In the genomic region with DNA sequence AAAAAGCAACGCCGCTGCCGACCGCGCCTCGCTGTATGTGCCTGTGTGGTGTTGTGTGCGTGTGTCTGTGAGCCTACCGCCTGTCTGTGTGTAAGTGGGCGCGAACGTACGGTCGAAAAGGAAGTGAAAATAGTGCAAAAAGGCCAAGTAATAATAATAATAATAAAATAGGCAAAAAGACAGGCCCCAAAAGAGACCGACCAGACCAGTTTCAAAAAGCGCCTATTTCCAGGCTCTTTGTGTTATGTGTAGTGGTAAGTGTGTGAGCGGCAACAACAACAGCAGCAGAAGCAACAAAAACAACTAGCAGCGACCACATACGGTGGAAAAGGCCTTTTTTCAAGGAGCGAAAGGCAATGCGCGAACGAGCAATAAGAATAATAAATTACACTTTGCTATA, we compare ENCODE assay signal across 3 fruit fly cellular contexts.
A peak's percentile ranks its signal among the peaks of the same experiment; 100 is the strongest.
TF ChIP-seq lines count a peak whose summit lies in the region.

No protein-coding gene starts in this region.

- no peak for TF ChIP-seq CTCF in whole organism, embryonic (GFP tag; optimal IDR thresholded peaks at IDR 0.05; lab: Kevin White, UChicago)

TF ChIP-seq in whole organism, embryonic, 481 proteins besides CTCF, POLR2A, EP300 and RAD21:
- no peak for TF ChIP-seq zen (tag; optimal IDR thresholded peaks at IDR 0.05; lab: Kevin White, UChicago)
- TF ChIP-seq CG4360 (GFP tag; IDR thresholded peaks at IDR 0.05; lab: Robert Waterston, UW) = peak; percentile 69
- TF ChIP-seq nom (GFP tag; optimal IDR thresholded peaks at IDR 0.05; lab: Kevin White, UChicago) = peak; percentile 92
- TF ChIP-seq cg (GFP tag; optimal IDR thresholded peaks at IDR 0.05; lab: Kevin White, UChicago) = peak; percentile 86
- TF ChIP-seq chinmo (GFP tag; IDR thresholded peaks at IDR 0.05; lab: Robert Waterston, UW; ENCODE audit: partially characterized antibody) = 0 out of 4 replicates have a peak, but pooled peaks have one; percentile 49
- no peak; the same call in 1 of the 2 replicates for TF ChIP-seq sna (GFP tag; IDR thresholded peaks at IDR 0.05; lab: Robert Waterston, UW; ENCODE audit: partially characterized antibody)
- peak in 1 of 2 experiments; percentile 20 for TF ChIP-seq bsh (GFP tag; optimal IDR thresholded peaks at IDR 0.05; lab: Kevin White, UChicago)
- TF ChIP-seq esg (GFP tag; conservative IDR thresholded peaks at IDR 0.05; lab: Robert Waterston, UW) = no peak
- peak; percentile 49 for TF ChIP-seq Elba2 (GFP tag; optimal IDR thresholded peaks at IDR 0.05; lab: Kevin White, UChicago)
- TF ChIP-seq CG7987 (GFP tag; optimal IDR thresholded peaks at IDR 0.05; lab: Kevin White, UChicago) = no peak
- TF ChIP-seq Blimp-1 (GFP tag; optimal IDR thresholded peaks at IDR 0.05; lab: Kevin White, UChicago) = no peak

TF ChIP-seq in whole organism, prepupa, 60 proteins besides CTCF, POLR2A, EP300 and RAD21:
- TF ChIP-seq CG6163 (GFP tag; IDR thresholded peaks at IDR 0.05; lab: Robert Waterston, UW) (peak; percentile 66; the same call in 2 of the 3 replicates), CG31627 (GFP tag; optimal IDR thresholded peaks at IDR 0.05; lab: Kevin White, UChicago) (no peak), CG8119 (GFP tag; IDR thresholded peaks at IDR 0.05; lab: Robert Waterston, UW) (peak; percentile 44; the same call in 2 of the 3 replicates), CG10631 (GFP tag; optimal IDR thresholded peaks at IDR 0.05; lab: Kevin White, UChicago) (no peak), CG15336 (GFP tag; IDR thresholded peaks at IDR 0.05; lab: Robert Waterston, UW) (no peak), CG8319 (GFP tag; optimal IDR thresholded peaks at IDR 0.05; lab: Kevin White, UChicago) (no peak), CG3919 (GFP tag; optimal IDR thresholded peaks at IDR 0.05; lab: Kevin White, UChicago) (no peak), dsx (GFP tag; optimal IDR thresholded peaks at IDR 0.05; lab: Kevin White, UChicago; ENCODE audit: poor library complexity, severe bottlenecking) (peak; percentile 53), ss (GFP tag; optimal IDR thresholded peaks at IDR 0.05; lab: Kevin White, UChicago) (peak; percentile 86 to 87), CG6808 (GFP tag; optimal IDR thresholded peaks at IDR 0.05; lab: Kevin White, UChicago) (peak; percentile 78), fd59A (GFP tag; optimal IDR thresholded peaks at IDR 0.05; lab: Kevin White, UChicago) (no peak), topi (GFP tag; optimal IDR thresholded peaks at IDR 0.05; lab: Kevin White, UChicago) (no peak), CG1621 (tag; optimal IDR thresholded peaks at IDR 0.05; lab: Kevin White, UChicago) (peak; percentile 66), CG9139 (GFP tag; optimal IDR thresholded peaks at IDR 0.05; lab: Kevin White, UChicago) (peak; percentile 82), dac (GFP tag; optimal IDR thresholded peaks at IDR 0.05; lab: Kevin White, UChicago) (no peak), Hr38 (GFP tag; optimal IDR thresholded peaks at IDR 0.05; lab: Kevin White, UChicago) (no peak), Ets96B (tag; optimal IDR thresholded peaks at IDR 0.05; lab: Kevin White, UChicago) (peak; percentile 64), CG11294 (GFP tag; IDR thresholded peaks at IDR 0.05; lab: Robert Waterston, UW) (no peak), Smox (GFP tag; optimal IDR thresholded peaks at IDR 0.05; lab: Kevin White, UChicago) (no peak), net (GFP tag; optimal IDR thresholded peaks at IDR 0.05; lab: Kevin White, UChicago) (no peak), CG16779 (tag; optimal IDR thresholded peaks at IDR 0.05; lab: Kevin White, UChicago) (peak; percentile 27), spab (GFP tag; optimal IDR thresholded peaks at IDR 0.05; lab: Kevin White, UChicago) (peak; percentile 30), cyc (GFP tag; optimal IDR thresholded peaks at IDR 0.05; lab: Kevin White, UChicago) (no peak), CG3032 (tag; optimal IDR thresholded peaks at IDR 0.05; lab: Kevin White, UChicago) (peak; percentile 46), Eip75B (GFP tag; optimal IDR thresholded peaks at IDR 0.05; lab: Kevin White, UChicago) (no peak), CG10669 (GFP tag; optimal IDR thresholded peaks at IDR 0.05; lab: Kevin White, UChicago) (peak; percentile 33), CG6276 (GFP tag; optimal IDR thresholded peaks at IDR 0.05; lab: Kevin White, UChicago) (no peak), Gug (GFP tag; IDR thresholded peaks at IDR 0.05; lab: Robert Waterston, UW) (no peak), salr (GFP tag; optimal IDR thresholded peaks at IDR 0.05; lab: Kevin White, UChicago) (peak in 1 of 2 experiments; percentile 21), Lpt (GFP tag; optimal IDR thresholded peaks at IDR 0.05; lab: Kevin White, UChicago) (no peak), CG7368 (GFP tag; optimal IDR thresholded peaks at IDR 0.05; lab: Kevin White, UChicago) (no peak), Hr39 (GFP tag; optimal IDR thresholded peaks at IDR 0.05; lab: Kevin White, UChicago) (no peak), eg (GFP tag; IDR thresholded peaks at IDR 0.05; lab: Robert Waterston, UW) (no peak), Blimp-1 (GFP tag; optimal IDR thresholded peaks at IDR 0.05; lab: Kevin White, UChicago) (no peak), Sox14 (GFP tag; optimal IDR thresholded peaks at IDR 0.05; lab: Kevin White, UChicago) (no peak)

TF ChIP-seq in whole organism, pupa, 21 proteins besides CTCF, POLR2A, EP300 and RAD21:
- TF ChIP-seq CG10348 (GFP tag; IDR thresholded peaks at IDR 0.05; lab: Robert Waterston, UW) (no peak), EcR (GFP tag; optimal IDR thresholded peaks at IDR 0.05; lab: Kevin White, UChicago) (peak; percentile 21), CG34367 (tag; optimal IDR thresholded peaks at IDR 0.05; lab: Kevin White, UChicago) (peak; percentile 54), D1 (tag; optimal IDR thresholded peaks at IDR 0.05; lab: Kevin White, UChicago) (no peak), CG14655 (GFP tag; optimal IDR thresholded peaks at IDR 0.05; lab: Kevin White, UChicago) (no peak), Pif1B (GFP tag; optimal IDR thresholded peaks at IDR 0.05; lab: Kevin White, UChicago) (no peak), fd96Ca (GFP tag; IDR thresholded peaks at IDR 0.05; lab: Robert Waterston, UW) (0 out of 3 replicates have a peak, but pooled peaks have one; percentile 13), rn (GFP tag; IDR thresholded peaks at IDR 0.05; lab: Robert Waterston, UW) (no peak), CG8159 (tag; optimal IDR thresholded peaks at IDR 0.05; lab: Kevin White, UChicago) (peak; percentile 41), CG8301 (tag; optimal IDR thresholded peaks at IDR 0.05; lab: Kevin White, UChicago) (no peak), Ets98B (GFP tag; IDR thresholded peaks at IDR 0.05; lab: Robert Waterston, UW) (no peak), CG13204 (GFP tag; optimal IDR thresholded peaks at IDR 0.05; lab: Kevin White, UChicago) (peak; percentile 91), Pif1A (GFP tag; optimal IDR thresholded peaks at IDR 0.05; lab: Kevin White, UChicago) (peak; percentile 17), CG15710 (tag; optimal IDR thresholded peaks at IDR 0.05; lab: Kevin White, UChicago) (peak; percentile 42), CG12605 (GFP tag; IDR thresholded peaks at IDR 0.05; lab: Robert Waterston, UW) (peak; percentile 58; the same call in 1 of the 2 replicates), gl (tag; optimal IDR thresholded peaks at IDR 0.05; lab: Kevin White, UChicago) (peak; percentile 82), CG17806 (tag; optimal IDR thresholded peaks at IDR 0.05; lab: Kevin White, UChicago) (peak; percentile 46), CG9948 (tag; optimal IDR thresholded peaks at IDR 0.05; lab: Kevin White, UChicago) (peak; percentile 6), CG4496 (GFP tag; IDR thresholded peaks at IDR 0.05; lab: Robert Waterston, UW) (0 out of 3 replicates have a peak, but pooled peaks have one; percentile 10), Snoo (tag; optimal IDR thresholded peaks at IDR 0.05; lab: Kevin White, UChicago) (no peak), CG32121 (GFP tag; IDR thresholded peaks at IDR 0.05; lab: Robert Waterston, UW) (no peak)

Comparison
In these comparisons a context has a peak if more than half of its experiments do, and no peak if none do; other contexts are left out.
1. Of the 7 proteins assayed by ChIP-seq in both whole organism, embryonic and whole organism, prepupa: peak only in whole organism, embryonic: none; only in whole organism, prepupa: CG16779; in both: none; in neither: 6.